Fruit fly (Drosophila melanogaster): Measurements from ENCODE around the gene Rbp9.

dm6 chr2L:2972439-2972936, 17.9 kb downstream of the Rbp9 start, which contains the start of the genes Rrp1 and gammaTub23C:
- TF ChIP-seq gt (GFP tag; IDR thresholded peaks at IDR 0.05) (peak; percentile 47; the same call in 1 of the 2 replicates), CG3995 (GFP tag; optimal IDR thresholded peaks at IDR 0.05) (peak; percentile 67), odd (GFP tag; optimal IDR thresholded peaks at IDR 0.05) (peak; percentile 85)

Data from whole organism, embryonic.